Fruit fly (Drosophila melanogaster): ENCODE measurements around the gene Galk.

DNA sequence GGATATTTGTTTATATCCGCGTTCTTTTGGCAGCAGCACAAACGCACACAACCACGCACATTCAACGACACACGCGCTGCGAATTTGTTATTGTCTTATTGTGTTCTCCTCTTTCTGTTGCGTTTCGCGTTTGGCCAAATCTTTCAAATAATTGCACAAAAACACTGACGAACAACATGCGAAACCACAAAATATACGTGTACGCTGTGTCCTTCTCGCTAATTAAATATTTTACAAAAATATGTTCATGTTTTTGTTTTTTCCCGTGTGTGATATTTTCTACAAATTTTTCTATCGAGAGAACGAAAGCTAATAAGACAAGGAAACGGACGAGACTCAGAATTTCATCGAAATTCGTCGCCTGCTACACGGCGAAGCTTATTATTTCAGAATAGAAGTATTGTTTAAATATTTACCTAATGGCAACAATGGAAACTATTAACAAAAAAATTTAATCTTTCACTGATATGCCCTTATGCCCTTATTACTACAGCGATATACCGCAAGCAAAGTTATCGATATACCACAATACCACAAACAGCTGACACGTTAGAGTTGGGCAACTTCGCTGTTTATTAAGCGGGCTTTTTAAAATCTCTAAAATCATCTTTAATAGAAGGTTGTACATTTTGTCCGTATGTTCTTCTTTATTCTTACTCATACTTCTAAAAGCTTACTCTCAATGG is 31.8 kb downstream of the Galk start, which contains the start of the genes CG43783 and orb2:
- TF ChIP-seq EcR (GFP tag; optimal IDR thresholded peaks at IDR 0.05) (no peak), CG15710 (tag; optimal IDR thresholded peaks at IDR 0.05) (no peak), CG12605 (GFP tag; IDR thresholded peaks at IDR 0.05) (no peak)

Measured in whole organism, pupa.